Worm (Caenorhabditis elegans) whole organism, young adult: ENCODE measurements around the gene ceh-76.

Experiments
- B0019.2 ChIP-seq: fragments of 200-800 bp; sonication (Bioruptor generic); conservative IDR thresholded peaks from 2 replicates; pipeline ENCODE4 v1.3.6; 2022; ENCODE audit warnings: missing genetic modification reagents, missing genetic modification characterization, missing compliant biosample characterization
- F39B2.1 ChIP-seq: fragments of 200-800 bp; sonication (Bioruptor generic); IDR thresholded peaks from 2 replicates; pipeline ENCODE4 v1.3.6; 2022; ENCODE audit warnings: missing genetic modification reagents, missing genetic modification characterization, missing compliant biosample characterization
- F49E8.2 ChIP-seq: sonication (generic microtip); optimal IDR thresholded peaks from 3 replicates; lab custom pipeline; 2017; ENCODE audit warnings: missing genetic modification characterization, mild to moderate bottlenecking, missing compliant biosample characterization, antibody characterized with exemption, moderate library complexity; ENCODE audit not compliant: insufficient read depth
- K11D2.4 ChIP-seq: fragments of 200-800 bp; sonication (Bioruptor generic); IDR thresholded peaks from 2 replicates; pipeline ENCODE4 v1.3.6; 2022; ENCODE audit warnings: missing genetic modification reagents, missing genetic modification characterization, missing compliant biosample characterization
- T26A5.8 ChIP-seq: sonication (generic microtip); optimal IDR thresholded peaks from 2 replicates; lab custom pipeline; 2016; ENCODE audit warnings: missing genetic modification characterization, missing compliant biosample characterization
- Y53F4B.3 ChIP-seq: fragments of 200-800 bp; sonication (Bioruptor generic); IDR thresholded peaks from 2 replicates; pipeline ENCODE4 v1.3.6; 2022; ENCODE audit warnings: missing genetic modification reagents, missing genetic modification characterization, missing compliant biosample characterization
- ccch-3 ChIP-seq: fragments of 200-800 bp; sonication (Bioruptor generic); optimal IDR thresholded peaks from 2 replicates; lab custom pipeline; 2018; ENCODE audit warnings: mild to moderate bottlenecking, missing genetic modification characterization, missing compliant biosample characterization
- cebp-1 ChIP-seq, 2 experiments: fragments of 200-800 bp in 1 of 2; sonication (Bioruptor generic) in 1 of 2; sonication (generic microtip) in 1 of 2; IDR thresholded peaks in 1 of 2; optimal IDR thresholded peaks in 1 of 2; 2 replicates each; pipeline versions ENCODE4 v1.3.6 to Lab custom; 2017 to 2022; ENCODE audit warnings: missing compliant biosample characterization in 2 of 2, missing genetic modification characterization in 2 of 2, mild to moderate bottlenecking in 1 of 2, missing genetic modification reagents in 1 of 2, moderate library complexity in 1 of 2
- ceh-100 ChIP-seq: fragments of 200-800 bp; sonication (Bioruptor generic); IDR thresholded peaks from 2 replicates; pipeline ENCODE4 v1.3.6; 2022; ENCODE audit warnings: missing genetic modification reagents, missing genetic modification characterization, missing compliant biosample characterization
- ceh-58 ChIP-seq: fragments of 200-800 bp; sonication (Bioruptor generic); IDR thresholded peaks from 2 replicates; pipeline ENCODE4 v1.3.6; 2022; ENCODE audit warnings: missing genetic modification characterization, missing compliant biosample characterization
- ceh-79 ChIP-seq: sonication (generic microtip); optimal IDR thresholded peaks from 2 replicates; lab custom pipeline; 2017; ENCODE audit warnings: mild to moderate bottlenecking, missing genetic modification characterization, missing compliant biosample characterization
- dpff-1 ChIP-seq: sonication (generic microtip); optimal IDR thresholded peaks from 2 replicates; lab custom pipeline; 2017; ENCODE audit warnings: mild to moderate bottlenecking, missing genetic modification characterization, missing compliant biosample characterization
- egl-44 ChIP-seq: fragments of 200-800 bp; sonication (Bioruptor generic); IDR thresholded peaks from 2 replicates; pipeline ENCODE4 v1.3.6; 2022; ENCODE audit warnings: missing genetic modification reagents, missing genetic modification characterization, missing compliant biosample characterization
- egrh-3 ChIP-seq: fragments of 200-800 bp; sonication (Bioruptor generic); IDR thresholded peaks from 2 replicates; pipeline ENCODE4 v1.3.6; 2022; ENCODE audit warnings: missing genetic modification reagents, missing genetic modification characterization, missing compliant biosample characterization
- fkh-3 ChIP-seq: sonication (generic microtip); optimal IDR thresholded peaks from 2 replicates; lab custom pipeline; 2016; ENCODE audit warnings: mild to moderate bottlenecking, missing genetic modification characterization, missing compliant biosample characterization
- hmg-1.2 ChIP-seq: fragments of 200-800 bp; sonication (Bioruptor generic); IDR thresholded peaks from 2 replicates; pipeline ENCODE4 v1.3.6; 2022; ENCODE audit warnings: missing genetic modification reagents, missing genetic modification characterization, missing compliant biosample characterization
- hrde-1 ChIP-seq: sonication (generic microtip); optimal IDR thresholded peaks from 2 replicates; lab custom pipeline; 2016; ENCODE audit warnings: missing genetic modification characterization, mild to moderate bottlenecking, missing compliant biosample characterization, moderate library complexity, missing genotype, missing genetic modification reagents, borderline replicate concordance
- lin-26 ChIP-seq: fragments of 200-800 bp; sonication (Bioruptor generic); IDR thresholded peaks from 2 replicates; pipeline ENCODE4 v1.3.6; 2022; ENCODE audit warnings: missing genetic modification reagents, missing genetic modification characterization, missing compliant biosample characterization
- lin-40 ChIP-seq: sonication (generic microtip); optimal IDR thresholded peaks from 2 replicates; lab custom pipeline; 2016; ENCODE audit warnings: missing genetic modification characterization, mild to moderate bottlenecking, missing compliant biosample characterization, missing genotype, missing genetic modification reagents
- lin-54 ChIP-seq: fragments of 200-800 bp; sonication (Bioruptor generic); optimal IDR thresholded peaks from 2 replicates; lab custom pipeline; 2018; ENCODE audit warnings: mild to moderate bottlenecking, missing genetic modification characterization, missing compliant biosample characterization
- madf-10 ChIP-seq: sonication (generic microtip); optimal IDR thresholded peaks from 2 replicates; lab custom pipeline; 2016; ENCODE audit warnings: mild to moderate bottlenecking, missing genetic modification characterization, missing compliant biosample characterization
- madf-3 ChIP-seq: fragments of 200-800 bp; sonication (Bioruptor generic); IDR thresholded peaks from 2 replicates; pipeline ENCODE4 v1.3.6; 2022; ENCODE audit warnings: missing genetic modification reagents, missing genetic modification characterization, missing compliant biosample characterization
- madf-6 ChIP-seq: fragments of 200-800 bp; sonication (Bioruptor generic); IDR thresholded peaks from 2 replicates; pipeline ENCODE4 v1.3.6; 2022; ENCODE audit warnings: missing genetic modification reagents, missing genetic modification characterization, missing compliant biosample characterization
- mcd-1 ChIP-seq: fragments of 200-800 bp; sonication (Bioruptor generic); IDR thresholded peaks from 2 replicates; pipeline ENCODE4 v1.3.6; 2022; ENCODE audit warnings: missing genetic modification reagents, missing genetic modification characterization, missing compliant biosample characterization
- mel-28 ChIP-seq: sonication (generic microtip); optimal IDR thresholded peaks from 2 replicates; lab custom pipeline; 2016; ENCODE audit warnings: borderline replicate concordance, mild to moderate bottlenecking, missing genetic modification characterization, missing compliant biosample characterization
- nfya-1 ChIP-seq: sonication (generic microtip); optimal IDR thresholded peaks from 2 replicates; lab custom pipeline; 2017; ENCODE audit warnings: antibody characterized with exemption, missing compliant biosample characterization, missing genetic modification characterization, borderline replicate concordance; ENCODE audit not compliant: insufficient read depth
- pbrm-1 ChIP-seq: fragments of 200-800 bp; sonication (Bioruptor generic); IDR thresholded peaks from 2 replicates; pipeline ENCODE4 v1.3.6; 2022; ENCODE audit warnings: missing genetic modification reagents, missing genetic modification characterization, missing compliant biosample characterization
- rec-8 ChIP-seq, 2 experiments: sonication (generic microtip); optimal IDR thresholded peaks; 2 replicates each; lab custom pipeline; 2016; ENCODE audit warnings: mild to moderate bottlenecking in 2 of 2, missing genetic modification characterization in 2 of 2, missing genetic modification reagents in 2 of 2, missing genotype in 2 of 2, missing biosample characterization in 1 of 2, missing compliant biosample characterization in 1 of 2, moderate library complexity in 1 of 2
- snpc-1.1 ChIP-seq: sonication (generic microtip); optimal IDR thresholded peaks from 2 replicates; lab custom pipeline; 2017; ENCODE audit warnings: missing genetic modification characterization, mild to moderate bottlenecking, missing compliant biosample characterization, antibody characterized with exemption, moderate library complexity, missing genotype, missing genetic modification reagents; ENCODE audit not compliant: insufficient read depth
- snpc-4 ChIP-seq, 5 experiments: fragments of 150-350 bp in 1 of 5; sonication (generic microtip) in 4 of 5; optimal IDR thresholded peaks; 2 replicates each; lab custom pipeline; 2014 to 2018; ENCODE audit warnings: missing genetic modification characterization in 5 of 5, missing biosample characterization in 3 of 5, antibody characterized with exemption in 2 of 5, mild to moderate bottlenecking in 2 of 5, missing compliant biosample characterization in 2 of 5, missing genotype in 2 of 5, moderate library complexity in 2 of 5, missing genetic modification reagents in 1 of 5
- somi-1 ChIP-seq: fragments of 200-800 bp; sonication (Bioruptor generic); optimal IDR thresholded peaks from 2 replicates; lab custom pipeline; 2018; ENCODE audit warnings: mild to moderate bottlenecking, missing genetic modification characterization, missing compliant biosample characterization
- sptf-2 ChIP-seq: fragments of 200-800 bp; sonication (Bioruptor generic); optimal IDR thresholded peaks from 2 replicates; lab custom pipeline; 2018; ENCODE audit warnings: mild to moderate bottlenecking, missing genetic modification characterization, missing compliant biosample characterization
- zim-3 ChIP-seq: sonication (generic microtip); optimal IDR thresholded peaks from 2 replicates; lab custom pipeline; 2017; ENCODE audit warnings: mild to moderate bottlenecking, missing genetic modification characterization, moderate library complexity, missing compliant biosample characterization
- ztf-26 ChIP-seq: sonication (generic microtip); optimal IDR thresholded peaks from 2 replicates; lab custom pipeline; 2017; ENCODE audit warnings: missing genetic modification characterization, missing compliant biosample characterization
- ztf-6 ChIP-seq: fragments of 200-800 bp; sonication (Bioruptor generic); IDR thresholded peaks from 2 replicates; pipeline ENCODE4 v1.3.6; 2022; ENCODE audit warnings: missing genetic modification reagents, missing genetic modification characterization, missing compliant biosample characterization

The ceh-76 gene

ce11 chrV:8027429-8028142 lies 33.1 kb upstream of the ceh-76 start:
- TF ChIP-seq egl-44 (GFP tag; lab: Robert Waterston, UW) (no peak), rec-8 (tag; optimal IDR thresholded peaks at IDR 0.05; lab: Kevin White, UChicago) (no peak)

DNA sequence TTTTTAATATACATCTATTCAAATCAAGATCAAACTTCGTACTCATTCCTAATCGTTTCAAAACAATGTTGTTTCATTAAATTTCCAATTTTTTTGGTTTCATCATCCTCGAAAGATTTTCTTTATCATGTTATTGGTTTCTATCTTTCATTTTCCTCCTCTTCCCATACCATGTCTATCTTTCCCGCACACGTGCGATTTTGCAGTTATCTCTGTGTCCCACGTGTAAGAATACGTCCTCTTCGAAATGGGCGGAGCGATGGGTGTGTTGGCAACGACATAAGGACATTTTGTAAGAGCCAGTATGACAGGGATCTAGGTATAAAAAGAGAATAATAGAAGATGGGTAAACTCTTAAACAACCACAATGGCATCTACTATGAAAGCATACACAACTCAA lies 31.9 kb upstream of the ceh-76 start, which contains the start of gene F43H9.4:
TSS of gene F43H9.4 (plus strand) at position 366 of the 400 bp plus-strand sequence.
- TF ChIP-seq ceh-58 (GFP tag; lab: Robert Waterston, UW) = no peak
- TF ChIP-seq mcd-1 (GFP tag; lab: Robert Waterston, UW) = no peak
- no peak for TF ChIP-seq ccch-3 (GFP tag; lab: Kevin White, UChicago)
- TF ChIP-seq cebp-1 (GFP tag; IDR thresholded peaks at IDR 0.05; lab: Robert Waterston, UW) = no peak
- peak; percentile 55 for TF ChIP-seq cebp-1 (tag; optimal IDR thresholded peaks at IDR 0.05; lab: Kevin White, UChicago)
- no peak for TF ChIP-seq B0019.2 (GFP tag; lab: Robert Waterston, UW)
- no peak for TF ChIP-seq lin-54 (GFP tag; lab: Kevin White, UChicago)
- TF ChIP-seq hmg-1.2 (GFP tag; lab: Robert Waterston, UW) = no peak
- no peak for TF ChIP-seq F49E8.2 (tag; lab: Kevin White, UChicago)
- TF ChIP-seq ztf-6 (GFP tag; lab: Robert Waterston, UW) = no peak
- TF ChIP-seq snpc-1.1 (tag; lab: Kevin White, UChicago) = no peak
- TF ChIP-seq lin-40 = peak; percentile 20
- TF ChIP-seq K11D2.4 = no peak
- peak; percentile 71 for TF ChIP-seq somi-1 (GFP tag; lab: Kevin White, UChicago)
- TF ChIP-seq nfya-1 (tag; lab: Kevin White, UChicago) = no peak
- TF ChIP-seq egrh-3 = no peak
- no peak for TF ChIP-seq Y53F4B.3
- no peak for TF ChIP-seq hrde-1 (tag; lab: Kevin White, UChicago)
- TF ChIP-seq snpc-4 (GFP tag; optimal IDR thresholded peaks at IDR 0.05; lab: Kevin White, UChicago) = no peak
- TF ChIP-seq snpc-4 (tag; optimal IDR thresholded peaks at IDR 0.05; lab: Kevin White, UChicago) = no peak
- TF ChIP-seq mel-28 (tag; lab: Kevin White, UChicago) = no peak
- TF ChIP-seq zim-3 (tag; lab: Kevin White, UChicago) = no peak
- peak; percentile 9 for TF ChIP-seq ztf-26 (tag; lab: Kevin White, UChicago)
- no peak for TF ChIP-seq pbrm-1
- no peak for TF ChIP-seq ceh-100 (GFP tag; lab: Robert Waterston, UW)
- TF ChIP-seq lin-26 (GFP tag; lab: Robert Waterston, UW) = peak; percentile 11; the same call in 1 of the 2 replicates
- TF ChIP-seq ceh-79 (tag; lab: Kevin White, UChicago) = no peak

- TF ChIP-seq ccch-3 (GFP tag; lab: Kevin White, UChicago) = no peak
- TF ChIP-seq F39B2.1 (GFP tag; lab: Robert Waterston, UW) = no peak
- TF ChIP-seq fkh-3 (tag; lab: Kevin White, UChicago) = no peak
- no peak for TF ChIP-seq dpff-1 (tag; lab: Kevin White, UChicago)
- no peak for TF ChIP-seq snpc-1.1 (tag; lab: Kevin White, UChicago)
- TF ChIP-seq madf-10 (tag; lab: Kevin White, UChicago) = no peak
- TF ChIP-seq sptf-2 (GFP tag; lab: Kevin White, UChicago) = no peak
- TF ChIP-seq madf-6 (GFP tag; lab: Robert Waterston, UW) = no peak
- TF ChIP-seq T26A5.8 (tag; lab: Kevin White, UChicago) = no peak
- TF ChIP-seq madf-3 (GFP tag; lab: Robert Waterston, UW) = no peak
Observed at ce11 chrV:8025259-8025658, 30.8 kb upstream of the ceh-76 start.
